Worm (Caenorhabditis elegans) whole organism, L4 larva: ENCODE measurements around the gene K01A11.3.

Experiments
- R02D3.7 ChIP-seq: fragments of 150-350 bp; sonication (generic microtip); optimal IDR thresholded peaks from 3 replicates; lab custom pipeline; 2014; ENCODE audit warnings: missing biosample characterization, missing genetic modification characterization
- aly-2 ChIP-seq: sonication (generic microtip); optimal IDR thresholded peaks from 2 replicates; lab custom pipeline; 2018; ENCODE audit warnings: missing biosample characterization, missing genetic modification characterization
- ceh-28 ChIP-seq: fragments of 150-350 bp; optimal IDR thresholded peaks from 2 replicates; lab custom pipeline; 2014; ENCODE audit warnings: missing biosample characterization, missing genetic modification reagents, missing genetic modification characterization
- dmd-6 ChIP-seq: fragments of 200-800 bp; sonication (Bioruptor generic); IDR thresholded peaks from 2 replicates; pipeline ENCODE4 v1.3.6; 2022; ENCODE audit warnings: missing genetic modification reagents, missing genetic modification characterization, missing compliant biosample characterization
- dmd-8 ChIP-seq: fragments of 200-800 bp; sonication (Bioruptor generic); IDR thresholded peaks from 2 replicates; pipeline ENCODE4 v1.3.6; 2022; ENCODE audit warnings: missing genetic modification characterization, missing compliant biosample characterization
- jun-1 ChIP-seq: fragments of 150-350 bp; optimal IDR thresholded peaks from 2 replicates; lab custom pipeline; 2014; ENCODE audit warnings: missing biosample characterization, missing genetic modification reagents, missing genetic modification characterization
- mdl-1 ChIP-seq, 2 experiments: fragments of 150-350 bp in 1 of 2; sonication (generic microtip) in 1 of 2; optimal IDR thresholded peaks; 2 replicates each; lab custom pipeline; 2014 to 2017; ENCODE audit warnings: missing biosample characterization in 2 of 2, missing genetic modification characterization in 2 of 2
- pqm-1 ChIP-seq: sonication (generic microtip); optimal IDR thresholded peaks from 2 replicates; lab custom pipeline; 2017; ENCODE audit warnings: missing biosample characterization, missing genetic modification characterization
- rbr-2 ChIP-seq: sonication (generic microtip); optimal IDR thresholded peaks from 2 replicates; lab custom pipeline; 2016; ENCODE audit warnings: missing genotype, missing genetic modification characterization, missing compliant biosample characterization
- unc-130 ChIP-seq: sonication (generic microtip); optimal IDR thresholded peaks from 2 replicates; lab custom pipeline; 2016; ENCODE audit warnings: missing genetic modification reagents, missing genetic modification characterization, missing compliant biosample characterization

- TF ChIP-seq ceh-28 (tag; lab: Kevin White, UChicago) (no peak), mdl-1 (tag; optimal IDR thresholded peaks at IDR 0.05; lab: Kevin White, UChicago) (no peak), pqm-1 (tag; lab: Kevin White, UChicago) (no peak), jun-1 (tag; lab: Kevin White, UChicago) (no peak), unc-130 (GFP tag; lab: Kevin White, UChicago) (no peak), R02D3.7 (tag; lab: Kevin White, UChicago) (no peak), aly-2 (tag; lab: Kevin White, UChicago) (no peak), dmd-8 (GFP tag; lab: Robert Waterston, UW) (no peak), dmd-6 (GFP tag; lab: Robert Waterston, UW) (no peak), rbr-2 (tag; lab: Kevin White, UChicago) (no peak)
These were observed 33.5 kb downstream of the K01A11.3 start for ce11 chrIII:3418906-3419305.
